Worm (Caenorhabditis elegans) whole organism, mixed stage, embryonic: ENCODE results near the gene T02H6.10.

Experiments used
- bed-3 ChIP-seq: fragments of 200-800 bp; sonication (Bioruptor generic); optimal IDR thresholded peaks from 3 replicates; lab custom pipeline; 2018; ENCODE audit warnings: mild to moderate bottlenecking, missing genetic modification characterization, moderate library complexity, missing compliant biosample characterization
- blmp-1 ChIP-seq: fragments of 150-350 bp; optimal IDR thresholded peaks from 2 replicates; lab custom pipeline; 2014; ENCODE audit warnings: missing biosample characterization, missing genetic modification characterization
- ceh-39 ChIP-seq: fragments of 150-350 bp; optimal IDR thresholded peaks from 2 replicates; lab custom pipeline; 2014; ENCODE audit warnings: missing biosample characterization, missing genetic modification characterization
- ceh-83 ChIP-seq: fragments of 200-800 bp; sonication (Bioruptor generic); optimal IDR thresholded peaks from 2 replicates; lab custom pipeline; 2018; ENCODE audit warnings: mild to moderate bottlenecking, missing genetic modification characterization, missing compliant biosample characterization
- cnd-1 ChIP-seq: fragments of 200-800 bp; sonication (Bioruptor generic); optimal IDR thresholded peaks from 2 replicates; lab custom pipeline; 2018; ENCODE audit warnings: mild to moderate bottlenecking, missing genetic modification characterization, missing compliant biosample characterization
- drap-1 ChIP-seq: fragments of 200-800 bp; sonication (Bioruptor generic); optimal IDR thresholded peaks from 3 replicates; lab custom pipeline; 2018; ENCODE audit warnings: mild to moderate bottlenecking, missing genetic modification characterization, missing compliant biosample characterization
- elt-1 ChIP-seq: sonication (generic microtip); optimal IDR thresholded peaks from 2 replicates; lab custom pipeline; 2017; ENCODE audit warnings: missing genetic modification characterization, mild to moderate bottlenecking, missing compliant biosample characterization, antibody characterized with exemption, moderate library complexity, borderline replicate concordance; ENCODE audit not compliant: insufficient read depth
- flh-1 ChIP-seq: fragments of 200-800 bp; sonication (Bioruptor generic); optimal IDR thresholded peaks from 2 replicates; lab custom pipeline; 2018; ENCODE audit warnings: mild to moderate bottlenecking, missing genetic modification characterization, moderate library complexity, missing compliant biosample characterization
- lin-32 ChIP-seq: fragments of 200-800 bp; sonication (Bioruptor generic); optimal IDR thresholded peaks from 2 replicates; lab custom pipeline; 2018; ENCODE audit warnings: mild to moderate bottlenecking, missing genetic modification characterization, missing compliant biosample characterization
- lsy-2 ChIP-seq: fragments of 150-350 bp; optimal IDR thresholded peaks from 2 replicates; lab custom pipeline; 2014; ENCODE audit warnings: missing biosample characterization, missing genetic modification characterization
- mep-1 ChIP-seq: fragments of 150-350 bp; optimal IDR thresholded peaks from 2 replicates; lab custom pipeline; 2017; ENCODE audit warnings: missing biosample characterization, missing genetic modification reagents, missing genetic modification characterization, inconsistent platforms
- nhr-2 ChIP-seq: fragments of 150-350 bp; optimal IDR thresholded peaks from 2 replicates; lab custom pipeline; 2014; ENCODE audit warnings: missing biosample characterization, missing genetic modification characterization
- nhr-237 ChIP-seq: fragments of 150-350 bp; optimal IDR thresholded peaks from 2 replicates; lab custom pipeline; 2014; ENCODE audit warnings: missing biosample characterization, missing genetic modification characterization
- nhr-28 ChIP-seq: fragments of 150-350 bp; optimal IDR thresholded peaks from 2 replicates; lab custom pipeline; 2014; ENCODE audit warnings: missing biosample characterization, missing genetic modification characterization
- nhr-76 ChIP-seq: sonication (generic microtip); optimal IDR thresholded peaks from 2 replicates; lab custom pipeline; 2017; ENCODE audit warnings: missing biosample characterization, missing genetic modification characterization
- pha-4 ChIP-seq: fragments of 150-350 bp; optimal IDR thresholded peaks from 2 replicates; lab custom pipeline; 2018; ENCODE audit warnings: missing biosample characterization, missing genetic modification reagents, missing genetic modification characterization
- snpc-4 ChIP-seq: fragments of 150-350 bp; optimal IDR thresholded peaks from 2 replicates; lab custom pipeline; 2014; ENCODE audit warnings: missing biosample characterization, missing genetic modification characterization
- sptf-1 ChIP-seq: sonication (generic microtip); optimal IDR thresholded peaks from 2 replicates; lab custom pipeline; 2017; ENCODE audit warnings: mild to moderate bottlenecking, missing genetic modification characterization, moderate library complexity, missing compliant biosample characterization
- unc-120 ChIP-seq: sonication (generic microtip); optimal IDR thresholded peaks from 2 replicates; lab custom pipeline; 2017; ENCODE audit warnings: missing genetic modification characterization, missing compliant biosample characterization; ENCODE audit not compliant: poor library complexity, severe bottlenecking
- unc-39 ChIP-seq: fragments of 150-350 bp; optimal IDR thresholded peaks from 2 replicates; lab custom pipeline; 2014; ENCODE audit warnings: missing biosample characterization, missing genetic modification characterization
- ztf-11 ChIP-seq: fragments of 150-350 bp; optimal IDR thresholded peaks from 2 replicates; lab custom pipeline; 2014; ENCODE audit warnings: missing biosample characterization, missing genetic modification characterization

T02H6.10 gene

DNA sequence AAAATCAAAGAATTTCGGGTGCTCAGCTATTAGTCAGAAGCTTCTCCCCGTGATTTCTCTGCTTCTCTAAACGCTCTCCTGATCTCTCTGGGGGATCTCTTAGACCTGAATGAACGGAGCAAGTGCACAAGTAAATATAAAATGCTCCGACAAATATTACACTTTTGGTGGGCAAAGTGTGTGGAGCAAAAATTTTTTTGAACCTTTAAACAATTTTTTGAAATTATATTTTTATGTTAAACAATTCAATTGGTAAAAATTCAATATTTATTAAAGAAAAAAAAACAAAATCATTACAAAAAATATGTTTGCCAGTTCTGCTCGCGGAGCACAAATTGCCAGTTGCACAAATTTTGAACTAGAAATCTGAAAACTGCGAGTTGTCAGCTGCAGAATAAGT lies 41.0 kb downstream of the T02H6.10 start, which contains the start of gene K07E8.6:
Gene K07E8.6 (minus strand): TSS at position 101 of the 400 bp plus-strand sequence.
- TF ChIP-seq unc-39 (tag; lab: Kevin White, UChicago) (no peak), nhr-237 (tag; lab: Kevin White, UChicago) (no peak)

DNA sequence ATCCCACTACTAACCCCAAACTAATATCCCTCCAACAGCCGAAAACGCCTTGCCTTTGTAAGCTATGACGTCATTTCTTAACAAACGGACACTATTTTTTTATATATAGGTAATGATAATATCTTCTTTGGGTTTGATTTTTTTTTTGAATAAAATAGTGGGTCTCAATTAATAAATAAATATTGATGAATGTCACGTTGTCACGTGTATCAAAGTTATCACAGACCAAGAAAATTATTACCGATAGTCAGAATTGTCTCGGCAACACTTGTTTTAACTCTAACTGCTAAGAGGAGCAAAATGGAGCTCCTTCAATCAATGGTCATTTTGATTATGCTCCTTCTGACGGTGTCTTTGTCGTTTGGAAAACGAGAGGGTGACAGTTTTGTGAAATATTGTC lies 46.5 kb downstream of the T02H6.10 start, which contains the start of gene T04B8.1:
Gene T04B8.1 (plus strand): TSS at position 301 of the 400 bp plus-strand sequence.
- TF ChIP-seq bed-3 (GFP tag; lab: Kevin White, UChicago) (no peak), ceh-39 (tag; lab: Kevin White, UChicago) (no peak), snpc-4 (no peak), unc-120 (tag; lab: Kevin White, UChicago) (no peak), mep-1 (tag; lab: Kevin White, UChicago) (no peak), sptf-1 (no peak), nhr-237 (tag; lab: Kevin White, UChicago) (no peak), lin-32 (GFP tag; lab: Kevin White, UChicago) (no peak), nhr-28 (tag; lab: Kevin White, UChicago) (no peak), nhr-76 (tag; lab: Kevin White, UChicago) (no peak), pha-4 (tag; lab: Kevin White, UChicago) (no peak), cnd-1 (tag; lab: Kevin White, UChicago) (no peak), lsy-2 (tag; lab: Kevin White, UChicago) (no peak), flh-1 (GFP tag; lab: Kevin White, UChicago) (no peak), elt-1 (tag; lab: Kevin White, UChicago) (no peak), blmp-1 (no peak), drap-1 (GFP tag; lab: Kevin White, UChicago) (no peak), ceh-83 (GFP tag; lab: Kevin White, UChicago) (no peak), nhr-2 (tag; lab: Kevin White, UChicago) (no peak), ztf-11 (no peak)
